Fruit fly (Drosophila melanogaster): ENCODE data around the gene CG6766.

The CG6766 gene

dm6 chr2L:12045941-12046855 is 5.7 kb upstream of the CG6766 start, which contains the start of gene CG6770:
Gene CG6770 (minus strand): TSS chr2L:12046118.
- TF ChIP-seq CG10348 (GFP tag; IDR thresholded peaks at IDR 0.05) (no peak), Ets98B (GFP tag; IDR thresholded peaks at IDR 0.05) (peak; percentile 89), CG8301 (tag; optimal IDR thresholded peaks at IDR 0.05) (peak; percentile 72), rn (GFP tag; IDR thresholded peaks at IDR 0.05) (peak; percentile 74), CG9948 (tag; optimal IDR thresholded peaks at IDR 0.05) (peak; percentile 72), CG14655 (GFP tag; optimal IDR thresholded peaks at IDR 0.05) (peak; percentile 80), CG15710 (tag; optimal IDR thresholded peaks at IDR 0.05) (peak; percentile 86), EcR (GFP tag; optimal IDR thresholded peaks at IDR 0.05) (peak; percentile 72), fd96Ca (GFP tag; IDR thresholded peaks at IDR 0.05) (peak; percentile 86), CG4496 (GFP tag; IDR thresholded peaks at IDR 0.05) (peak; percentile 92), Snoo (tag; optimal IDR thresholded peaks at IDR 0.05) (peak; percentile 92), gl (tag; optimal IDR thresholded peaks at IDR 0.05) (peak; percentile 20), CG32121 (GFP tag; IDR thresholded peaks at IDR 0.05) (peak; percentile 86), Pif1B (GFP tag; optimal IDR thresholded peaks at IDR 0.05) (peak; percentile 84), CG17806 (tag; optimal IDR thresholded peaks at IDR 0.05) (peak; percentile 80), Pif1A (GFP tag; optimal IDR thresholded peaks at IDR 0.05) (peak; percentile 86), CG12605 (GFP tag; IDR thresholded peaks at IDR 0.05) (peak; percentile 90), CG8159 (tag; optimal IDR thresholded peaks at IDR 0.05) (peak; percentile 88), D1 (tag; optimal IDR thresholded peaks at IDR 0.05) (peak; percentile 53), CG34367 (tag; optimal IDR thresholded peaks at IDR 0.05) (peak; percentile 73), CG13204 (GFP tag; optimal IDR thresholded peaks at IDR 0.05) (peak; percentile 39)

dm6 chr2L:12045578-12045940 is 5.1 kb upstream of the CG6766 start:
- TF ChIP-seq CG12605 (GFP tag; IDR thresholded peaks at IDR 0.05) (no peak), Snoo (tag; optimal IDR thresholded peaks at IDR 0.05) (no peak), CG8301 (tag; optimal IDR thresholded peaks at IDR 0.05) (no peak), CG17806 (tag; optimal IDR thresholded peaks at IDR 0.05) (no peak)

dm6 chr2L:12044613-12045350 is 4.3 kb upstream of the CG6766 start, which contains the start of gene CG6785:
Gene CG6785 (minus strand): TSS chr2L:12045200.
- TF ChIP-seq CG15710 (tag; optimal IDR thresholded peaks at IDR 0.05) (peak; percentile 76), Ets98B (GFP tag; IDR thresholded peaks at IDR 0.05) (peak; percentile 85), D1 (tag; optimal IDR thresholded peaks at IDR 0.05) (peak; percentile 68), CG10348 (GFP tag; IDR thresholded peaks at IDR 0.05) (no peak), CG17806 (tag; optimal IDR thresholded peaks at IDR 0.05) (peak; percentile 78), rn (GFP tag; IDR thresholded peaks at IDR 0.05) (0 out of 2 replicates have a peak, but pooled peaks have one; percentile 21), CG8159 (tag; optimal IDR thresholded peaks at IDR 0.05) (peak; percentile 99), Pif1B (GFP tag; optimal IDR thresholded peaks at IDR 0.05) (peak; percentile 82), Snoo (tag; optimal IDR thresholded peaks at IDR 0.05) (peak; percentile 71), CG14655 (GFP tag; optimal IDR thresholded peaks at IDR 0.05) (no peak), CG13204 (GFP tag; optimal IDR thresholded peaks at IDR 0.05) (peak; percentile 9), Pif1A (GFP tag; optimal IDR thresholded peaks at IDR 0.05) (peak; percentile 90), CG4496 (GFP tag; IDR thresholded peaks at IDR 0.05) (peak; percentile 90), CG8301 (tag; optimal IDR thresholded peaks at IDR 0.05) (peak; percentile 84), CG34367 (tag; optimal IDR thresholded peaks at IDR 0.05) (peak; percentile 69), CG9948 (tag; optimal IDR thresholded peaks at IDR 0.05) (peak; percentile 60), CG12605 (GFP tag; IDR thresholded peaks at IDR 0.05) (peak; percentile 63), CG32121 (GFP tag; IDR thresholded peaks at IDR 0.05) (peak; percentile 80), EcR (GFP tag; optimal IDR thresholded peaks at IDR 0.05) (peak; percentile 95), gl (tag; optimal IDR thresholded peaks at IDR 0.05) (peak; percentile 65), fd96Ca (GFP tag; IDR thresholded peaks at IDR 0.05) (peak; percentile 81; the same call in 2 of the 3 replicates)

- TF ChIP-seq CG12605 (GFP tag; IDR thresholded peaks at IDR 0.05) (no peak), CG34367 (tag; optimal IDR thresholded peaks at IDR 0.05) (no peak), fd96Ca (GFP tag; IDR thresholded peaks at IDR 0.05) (no peak)
These were observed 2.3 kb downstream of the CG6766 start, which contains the start of gene Tom70 for dm6 chr2L:12038177-12038581. Gene Tom70 (minus strand): TSS chr2L:12038511.

dm6 chr2L:12033890-12034289 is 6.6 kb downstream of the CG6766 start, which contains the start of gene CG18788:
Gene CG18788 (plus strand): TSS chr2L:12034190.
- TF ChIP-seq rn (GFP tag; IDR thresholded peaks at IDR 0.05) (no peak), CG8301 (tag; optimal IDR thresholded peaks at IDR 0.05) (no peak), CG15710 (tag; optimal IDR thresholded peaks at IDR 0.05) (no peak), D1 (tag; optimal IDR thresholded peaks at IDR 0.05) (no peak), EcR (GFP tag; optimal IDR thresholded peaks at IDR 0.05) (no peak), gl (tag; optimal IDR thresholded peaks at IDR 0.05) (no peak), CG17806 (tag; optimal IDR thresholded peaks at IDR 0.05) (no peak), Ets98B (GFP tag; IDR thresholded peaks at IDR 0.05) (no peak)
